Worm (Caenorhabditis elegans) whole organism, young adult: ENCODE data around the gene ZC196.4.
"Not testable (repeated sequence)": the region's sequence is repeated elsewhere in the genome, so short reads cannot be mapped to it uniquely, and the experiment has no call there.

Source experiments
- B0035.1 ChIP-seq: sonication (generic microtip); optimal IDR thresholded peaks from 2 replicates; lab custom pipeline; 2016; ENCODE audit warnings: missing genetic modification characterization, mild to moderate bottlenecking, missing compliant biosample characterization, missing genotype, missing genetic modification reagents
- B0336.3 ChIP-seq: fragments of 200-800 bp; sonication (Bioruptor generic); IDR thresholded peaks from 2 replicates; pipeline ENCODE4 v1.3.6; 2022; ENCODE audit warnings: missing genetic modification characterization, missing compliant biosample characterization
- C17E4.6 ChIP-seq: fragments of 200-800 bp; sonication (Bioruptor generic); IDR thresholded peaks from 2 replicates; pipeline ENCODE4 v1.3.6; 2022; ENCODE audit warnings: missing genetic modification reagents, missing genetic modification characterization, missing compliant biosample characterization
- F33H1.4 ChIP-seq: fragments of 200-800 bp; sonication (Bioruptor generic); IDR thresholded peaks from 2 replicates; pipeline ENCODE4 v1.3.6; 2022; ENCODE audit warnings: missing genetic modification reagents, missing genetic modification characterization, missing compliant biosample characterization
- F37B4.10 ChIP-seq: fragments of 200-800 bp; sonication (Bioruptor generic); IDR thresholded peaks from 2 replicates; pipeline ENCODE4 v1.3.6; 2022; ENCODE audit warnings: missing genetic modification characterization, missing compliant biosample characterization
- F39B2.1 ChIP-seq: fragments of 200-800 bp; sonication (Bioruptor generic); IDR thresholded peaks from 2 replicates; pipeline ENCODE4 v1.3.6; 2022; ENCODE audit warnings: missing genetic modification reagents, missing genetic modification characterization, missing compliant biosample characterization
- Y79H2A.3 ChIP-seq: fragments of 200-800 bp; sonication (Bioruptor generic); conservative IDR thresholded peaks from 2 replicates; pipeline ENCODE4 v1.3.6; 2022; ENCODE audit warnings: missing genetic modification reagents, missing genetic modification characterization, missing compliant biosample characterization
- akir-1 ChIP-seq: fragments of 200-800 bp; sonication (Bioruptor generic); optimal IDR thresholded peaks from 2 replicates; lab custom pipeline; 2018; ENCODE audit warnings: mild to moderate bottlenecking, missing genetic modification characterization, moderate library complexity, missing compliant biosample characterization
- aptf-2 ChIP-seq: fragments of 200-800 bp; sonication (Bioruptor generic); conservative IDR thresholded peaks from 2 replicates; pipeline ENCODE4 v1.3.6; 2022; ENCODE audit warnings: missing genetic modification reagents, missing genetic modification characterization, missing compliant biosample characterization
- aptf-3 ChIP-seq: fragments of 200-800 bp; sonication (Bioruptor generic); IDR thresholded peaks from 2 replicates; pipeline ENCODE4 v1.3.6; 2022; ENCODE audit warnings: missing genetic modification characterization, missing compliant biosample characterization
- attf-6 ChIP-seq: fragments of 200-800 bp; sonication (Bioruptor generic); IDR thresholded peaks from 2 replicates; pipeline ENCODE4 v1.3.6; 2022; ENCODE audit warnings: missing genetic modification reagents, missing genetic modification characterization, missing compliant biosample characterization
- cebp-1 ChIP-seq, 2 experiments: fragments of 200-800 bp in 1 of 2; sonication (Bioruptor generic) in 1 of 2; sonication (generic microtip) in 1 of 2; IDR thresholded peaks in 1 of 2; optimal IDR thresholded peaks in 1 of 2; 2 replicates each; pipeline versions ENCODE4 v1.3.6 to Lab custom; 2017 to 2022; ENCODE audit warnings: missing compliant biosample characterization in 2 of 2, missing genetic modification characterization in 2 of 2, mild to moderate bottlenecking in 1 of 2, missing genetic modification reagents in 1 of 2, moderate library complexity in 1 of 2
- ceh-58 ChIP-seq: fragments of 200-800 bp; sonication (Bioruptor generic); IDR thresholded peaks from 2 replicates; pipeline ENCODE4 v1.3.6; 2022; ENCODE audit warnings: missing genetic modification characterization, missing compliant biosample characterization
- ceh-91 ChIP-seq: fragments of 200-800 bp; sonication (Bioruptor generic); IDR thresholded peaks from 2 replicates; pipeline ENCODE4 v1.3.6; 2022; ENCODE audit warnings: missing genetic modification reagents, missing genetic modification characterization, missing compliant biosample characterization
- die-1 ChIP-seq: sonication (generic microtip); optimal IDR thresholded peaks from 2 replicates; lab custom pipeline; 2016; ENCODE audit warnings: missing genotype, mild to moderate bottlenecking, missing genetic modification characterization, missing compliant biosample characterization
- dox-1 ChIP-seq: fragments of 200-800 bp; sonication (Bioruptor generic); IDR thresholded peaks from 2 replicates; pipeline ENCODE4 v1.3.6; 2022; ENCODE audit warnings: missing genetic modification reagents, missing genetic modification characterization, missing compliant biosample characterization
- dpl-1 ChIP-seq: fragments of 150-350 bp; optimal IDR thresholded peaks from 2 replicates; lab custom pipeline; 2014; ENCODE audit warnings: missing biosample characterization, missing genetic modification reagents, missing genetic modification characterization
- gei-17 ChIP-seq: fragments of 200-800 bp; sonication (Bioruptor generic); optimal IDR thresholded peaks from 2 replicates; lab custom pipeline; 2018; ENCODE audit warnings: mild to moderate bottlenecking, missing genetic modification characterization, missing compliant biosample characterization
- hlh-12 ChIP-seq: sonication (generic microtip); optimal IDR thresholded peaks from 2 replicates; lab custom pipeline; 2016; ENCODE audit warnings: missing genetic modification characterization, missing compliant biosample characterization
- let-526 ChIP-seq: fragments of 200-800 bp; sonication (Bioruptor generic); IDR thresholded peaks from 2 replicates; pipeline ENCODE4 v1.3.6; 2022; ENCODE audit warnings: missing genetic modification reagents, missing genetic modification characterization, missing compliant biosample characterization
- let-607 ChIP-seq, 2 experiments: fragments of 200-800 bp in 1 of 2; sonication (Bioruptor generic) in 1 of 2; sonication (generic microtip) in 1 of 2; optimal IDR thresholded peaks; 2 replicates each; lab custom pipeline; 2016 to 2018; ENCODE audit warnings: mild to moderate bottlenecking in 2 of 2, missing compliant biosample characterization in 2 of 2, missing genetic modification characterization in 2 of 2, moderate library complexity in 2 of 2, missing genotype in 1 of 2
- lin-54 ChIP-seq: fragments of 200-800 bp; sonication (Bioruptor generic); optimal IDR thresholded peaks from 2 replicates; lab custom pipeline; 2018; ENCODE audit warnings: mild to moderate bottlenecking, missing genetic modification characterization, missing compliant biosample characterization
- lsl-1 ChIP-seq: fragments of 200-800 bp; sonication (Bioruptor generic); optimal IDR thresholded peaks from 2 replicates; lab custom pipeline; 2018; ENCODE audit warnings: mild to moderate bottlenecking, missing genetic modification characterization, moderate library complexity, missing compliant biosample characterization
- mel-28 ChIP-seq: sonication (generic microtip); optimal IDR thresholded peaks from 2 replicates; lab custom pipeline; 2016; ENCODE audit warnings: borderline replicate concordance, mild to moderate bottlenecking, missing genetic modification characterization, missing compliant biosample characterization
- mxl-1 ChIP-seq: sonication (generic microtip); optimal IDR thresholded peaks from 2 replicates; lab custom pipeline; 2016; ENCODE audit warnings: missing genetic modification characterization, missing compliant biosample characterization
- nfya-2 ChIP-seq: fragments of 200-800 bp; sonication (Bioruptor generic); IDR thresholded peaks from 2 replicates; pipeline ENCODE4 v1.3.6; 2022; ENCODE audit warnings: missing genetic modification reagents, missing genetic modification characterization, missing compliant biosample characterization
- nfyb-1 ChIP-seq: fragments of 200-800 bp; sonication (Bioruptor generic); IDR thresholded peaks from 2 replicates; pipeline ENCODE4 v1.3.6; 2022; ENCODE audit warnings: missing genetic modification reagents, missing genetic modification characterization, missing compliant biosample characterization
- nhr-90 ChIP-seq: sonication (generic microtip); optimal IDR thresholded peaks from 2 replicates; lab custom pipeline; 2016; ENCODE audit warnings: missing genotype, mild to moderate bottlenecking, missing genetic modification characterization, missing compliant biosample characterization
- pha-4 ChIP-seq: fragments of 150-350 bp; sonication (generic microtip); optimal IDR thresholded peaks from 2 replicates; lab custom pipeline; 2014; ENCODE audit warnings: missing biosample characterization, missing genetic modification reagents, missing genetic modification characterization
- rcor-1 ChIP-seq: fragments of 200-800 bp; sonication (Bioruptor generic); IDR thresholded peaks from 2 replicates; pipeline ENCODE4 v1.3.6; 2022; ENCODE audit warnings: missing genetic modification reagents, missing genetic modification characterization, missing compliant biosample characterization
- rpc-1 ChIP-seq, 2 experiments: fragments of 150-350 bp in 1 of 2; sonication (generic microtip) in 1 of 2; optimal IDR thresholded peaks; 2 replicates each; lab custom pipeline; 2014 to 2018; ENCODE audit warnings: missing biosample characterization in 1 of 2, missing genetic modification characterization in 1 of 2, missing genetic modification reagents in 1 of 2, missing genotype in 1 of 2
- sea-2 ChIP-seq: fragments of 200-800 bp; sonication (Bioruptor generic); IDR thresholded peaks from 2 replicates; pipeline ENCODE4 v1.3.6; 2022; ENCODE audit warnings: missing genetic modification characterization, missing compliant biosample characterization
- snpc-1.1 ChIP-seq: sonication (generic microtip); optimal IDR thresholded peaks from 2 replicates; lab custom pipeline; 2017; ENCODE audit warnings: missing genetic modification characterization, mild to moderate bottlenecking, missing compliant biosample characterization, antibody characterized with exemption, moderate library complexity, missing genotype, missing genetic modification reagents; ENCODE audit not compliant: insufficient read depth
- snpc-3.4 ChIP-seq: sonication (generic microtip); optimal IDR thresholded peaks from 2 replicates; lab custom pipeline; 2017; ENCODE audit warnings: missing genetic modification characterization, mild to moderate bottlenecking, missing compliant biosample characterization, antibody characterized with exemption, moderate library complexity, missing genotype, missing genetic modification reagents
- snpc-4 ChIP-seq, 5 experiments: fragments of 150-350 bp in 1 of 5; sonication (generic microtip) in 4 of 5; optimal IDR thresholded peaks; 2 replicates each; lab custom pipeline; 2014 to 2018; ENCODE audit warnings: missing genetic modification characterization in 5 of 5, missing biosample characterization in 3 of 5, antibody characterized with exemption in 2 of 5, mild to moderate bottlenecking in 2 of 5, missing compliant biosample characterization in 2 of 5, missing genotype in 2 of 5, moderate library complexity in 2 of 5, missing genetic modification reagents in 1 of 5
- xnd-1 ChIP-seq: sonication (generic microtip); optimal IDR thresholded peaks from 2 replicates; lab custom pipeline; 2016; ENCODE audit warnings: missing genotype, missing genetic modification reagents, missing genetic modification characterization, missing compliant biosample characterization
- ztf-25 ChIP-seq: fragments of 200-800 bp; sonication (Bioruptor generic); IDR thresholded peaks from 2 replicates; pipeline ENCODE4 v1.3.6; 2022; ENCODE audit warnings: missing genetic modification reagents, missing genetic modification characterization, missing compliant biosample characterization

ZC196.4 gene

DNA sequence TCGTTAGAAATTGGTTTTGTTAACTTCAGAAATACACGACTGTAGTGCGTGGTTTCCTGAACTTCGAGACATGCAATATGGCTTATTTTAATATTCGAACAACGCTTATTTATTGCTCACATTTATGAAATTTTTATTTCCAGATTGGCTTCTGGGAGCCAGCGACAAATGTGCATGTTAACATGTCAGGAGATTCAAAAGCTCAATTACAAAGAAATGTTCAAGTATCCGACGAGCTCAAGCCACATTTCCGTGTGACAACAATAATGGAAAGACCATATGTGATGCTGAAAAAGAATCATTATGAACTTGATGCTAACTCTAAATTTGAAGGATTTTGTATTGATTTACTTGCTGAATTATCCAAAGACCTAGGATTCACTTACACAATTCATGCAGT is 14.5 kb upstream of the ZC196.4 start:
- TF ChIP-seq F39B2.1 (GFP tag; lab: Robert Waterston, UW) (no peak), let-607 (tag; optimal IDR thresholded peaks at IDR 0.05; lab: Kevin White, UChicago) (no peak), Y79H2A.3 (GFP tag; lab: Robert Waterston, UW) (no peak), pha-4 (tag; lab: Kevin White, UChicago) (no peak), snpc-4 (GFP tag; optimal IDR thresholded peaks at IDR 0.05; lab: Kevin White, UChicago) (no peak), snpc-4 (tag; optimal IDR thresholded peaks at IDR 0.05; lab: Kevin White, UChicago) (no peak), snpc-1.1 (no peak), mel-28 (tag; lab: Kevin White, UChicago) (no peak)

DNA sequence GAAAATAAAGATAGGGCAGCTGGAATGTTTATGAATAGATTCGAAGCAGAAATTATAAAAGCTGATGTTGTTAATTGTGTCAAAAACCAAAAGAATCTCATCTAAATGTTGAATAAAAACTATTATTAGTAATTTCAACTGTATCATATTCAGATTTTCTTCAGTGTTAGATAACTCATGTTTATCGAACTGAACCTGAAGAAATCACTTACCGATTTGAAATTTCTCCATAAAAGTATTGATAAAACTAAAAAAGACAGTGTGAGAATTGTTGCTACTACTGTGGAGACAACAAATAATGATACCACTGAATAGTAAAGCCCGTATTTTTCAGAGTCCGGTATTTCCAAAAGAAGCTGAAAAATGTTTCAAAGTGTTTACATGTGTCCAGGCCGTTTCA is 10.7 kb upstream of the ZC196.4 start, which contains the start of gene ZC196.8:
Gene ZC196.8 (minus strand): TSS at position 101 of the 400 bp plus-strand sequence.
- TF ChIP-seq aptf-3; cebp-1 (GFP tag; IDR thresholded peaks at IDR 0.05; lab: Robert Waterston, UW); cebp-1 (tag; optimal IDR thresholded peaks at IDR 0.05; lab: Kevin White, UChicago); snpc-3.4 (tag; lab: Kevin White, UChicago): not testable (repeated sequence)
- TF ChIP-seq, all 124 proteins: peak for 0; not testable (repeated sequence) for 124

DNA sequence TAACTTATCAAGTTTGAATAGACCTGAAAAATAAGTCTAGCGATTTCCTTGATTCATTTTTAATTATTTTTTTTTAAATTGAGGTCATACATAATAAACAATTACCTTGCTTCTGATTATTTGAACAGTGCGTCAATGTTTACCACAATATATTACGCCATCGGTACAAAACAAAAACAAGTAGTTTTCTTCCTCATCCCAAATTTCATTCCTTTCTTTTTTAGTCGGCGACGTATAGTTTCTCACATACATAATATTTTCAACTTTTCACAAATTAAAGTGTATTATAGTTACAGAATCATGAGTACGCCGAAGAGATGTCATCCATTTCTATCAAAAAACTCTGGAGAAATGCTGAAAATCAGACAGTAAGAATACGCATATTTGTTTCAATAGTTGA is 6.7 kb upstream of the ZC196.4 start, which contains the start of gene droe-8:
Gene droe-8 (plus strand): TSS at position 301 of the 400 bp plus-strand sequence.
- not testable (repeated sequence) for TF ChIP-seq ceh-58 (GFP tag; lab: Robert Waterston, UW); F33H1.4 (GFP tag; lab: Robert Waterston, UW); mxl-1

DNA sequence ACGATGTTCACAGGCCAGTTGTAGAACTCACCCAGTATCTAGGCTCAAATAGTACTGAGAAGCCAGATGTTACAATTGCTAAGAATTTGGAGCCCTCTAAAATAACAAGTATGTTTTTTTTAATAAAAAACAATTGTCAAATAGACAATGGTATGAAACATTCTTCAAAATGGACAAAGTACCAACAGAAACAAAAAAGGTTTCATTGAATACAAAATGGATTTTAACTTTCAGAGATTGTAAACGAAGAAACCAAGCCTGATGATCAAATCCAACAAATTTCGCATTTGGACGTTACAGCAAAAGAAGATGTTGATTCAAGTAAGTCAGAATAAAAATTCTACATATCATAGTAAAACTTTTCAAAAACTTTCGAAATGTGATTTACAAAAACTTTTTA is 5.8 kb upstream of the ZC196.4 start, which contains the start of gene ZC196.9:
Gene ZC196.9 (minus strand): TSS at position 101 of the 400 bp plus-strand sequence.
- TF ChIP-seq hlh-12 (tag; lab: Kevin White, UChicago) = no peak
- no peak for TF ChIP-seq B0336.3
- no peak for TF ChIP-seq let-526 (GFP tag; lab: Robert Waterston, UW)
- no peak for TF ChIP-seq nhr-90 (tag; lab: Kevin White, UChicago)
- TF ChIP-seq dox-1 = no peak
- no peak for TF ChIP-seq die-1 (tag; lab: Kevin White, UChicago)
- no peak for TF ChIP-seq nfyb-1 (GFP tag; lab: Robert Waterston, UW)
- no peak for TF ChIP-seq xnd-1 (tag; lab: Kevin White, UChicago)
- TF ChIP-seq lsl-1 = no peak
- no peak for TF ChIP-seq rcor-1 (GFP tag; lab: Robert Waterston, UW)
- no peak for TF ChIP-seq ceh-91 (GFP tag; lab: Robert Waterston, UW)
- TF ChIP-seq cebp-1 (GFP tag; IDR thresholded peaks at IDR 0.05; lab: Robert Waterston, UW) = no peak
- no peak for TF ChIP-seq cebp-1 (tag; optimal IDR thresholded peaks at IDR 0.05; lab: Kevin White, UChicago)
- TF ChIP-seq C17E4.6 = no peak
- TF ChIP-seq sea-2 (GFP tag; lab: Robert Waterston, UW) = no peak
- no peak for TF ChIP-seq aptf-2 (GFP tag; lab: Robert Waterston, UW)
- no peak for TF ChIP-seq nfya-2 (GFP tag; lab: Robert Waterston, UW)

DNA sequence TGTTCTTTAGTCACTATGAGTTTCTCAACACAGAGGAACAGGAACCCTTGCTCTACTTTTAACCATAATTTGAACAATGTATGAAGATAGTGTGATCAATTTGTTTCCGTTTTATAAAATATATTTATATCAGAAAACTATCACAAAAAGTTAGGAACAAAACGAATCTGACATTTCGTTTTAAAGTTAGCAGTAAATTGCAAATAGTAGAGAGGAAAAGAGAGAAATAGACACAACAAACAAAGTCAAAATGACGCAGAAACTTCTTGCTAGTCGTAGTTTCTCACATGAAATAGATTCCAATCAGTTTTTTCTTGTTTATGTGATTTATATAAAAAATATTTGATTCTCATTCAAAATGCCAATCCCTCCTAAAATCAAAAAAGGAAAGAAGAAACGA is 3.8 kb upstream of the ZC196.4 start, which contains the start of gene ZC196.5:
Gene ZC196.5 (plus strand): TSS at position 301 of the 400 bp plus-strand sequence.
- TF ChIP-seq ztf-25 (no peak), rpc-1 (optimal IDR thresholded peaks at IDR 0.05; lab: Kevin White, UChicago) (no peak), rpc-1 (tag; optimal IDR thresholded peaks at IDR 0.05; lab: Kevin White, UChicago) (no peak), attf-6 (no peak), lin-54 (GFP tag; lab: Kevin White, UChicago) (no peak), hlh-12 (tag; lab: Kevin White, UChicago) (no peak), gei-17 (GFP tag; lab: Kevin White, UChicago) (no peak), let-607 (tag; optimal IDR thresholded peaks at IDR 0.05; lab: Kevin White, UChicago) (no peak), B0035.1 (tag; lab: Kevin White, UChicago) (no peak), akir-1 (no peak), dpl-1 (GFP tag; lab: Kevin White, UChicago) (no peak), snpc-3.4 (tag; lab: Kevin White, UChicago) (no peak), F37B4.10 (GFP tag; lab: Robert Waterston, UW) (no peak)
